3 fruit fly cellular contexts compared by ENCODE assay signal in the genomic region with DNA sequence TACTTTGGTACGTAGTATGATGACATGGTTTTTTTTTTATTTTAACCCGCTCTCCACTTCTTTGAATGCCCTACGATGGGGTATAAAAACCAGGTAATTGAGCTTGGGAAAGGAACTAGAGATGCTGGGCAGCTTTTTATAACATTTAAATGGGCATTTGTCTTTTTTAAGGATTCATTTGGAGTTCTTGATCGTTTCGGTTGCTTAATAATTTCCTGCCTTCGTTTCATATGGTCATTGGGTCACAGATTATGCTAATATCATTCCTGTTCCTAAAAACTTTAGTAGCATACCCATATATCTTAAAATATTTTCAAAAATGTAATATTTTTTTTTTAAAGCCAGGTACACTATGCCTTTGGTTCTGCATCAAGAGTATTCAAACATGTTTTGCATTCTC.
TF ChIP-seq lines count a peak whose summit lies in the region.

No protein-coding gene starts in this region.

TF ChIP-seq in whole organism, prepupa, 60 proteins besides CTCF, POLR2A, EP300 and RAD21 (continues in another document):
- TF ChIP-seq Sox102F (GFP tag; optimal IDR thresholded peaks at IDR 0.05; lab: Kevin White, UChicago) (peak; percentile 54), lz (GFP tag; optimal IDR thresholded peaks at IDR 0.05; lab: Kevin White, UChicago) (peak; percentile 18), vri (GFP tag; optimal IDR thresholded peaks at IDR 0.05; lab: Kevin White, UChicago) (peak; percentile 21), Sox14 (GFP tag; optimal IDR thresholded peaks at IDR 0.05; lab: Kevin White, UChicago) (peak; percentile 19), CG6808 (GFP tag; optimal IDR thresholded peaks at IDR 0.05; lab: Kevin White, UChicago) (no peak), CG1621 (tag; optimal IDR thresholded peaks at IDR 0.05; lab: Kevin White, UChicago) (no peak), Lpt (GFP tag; optimal IDR thresholded peaks at IDR 0.05; lab: Kevin White, UChicago) (no peak), CG7368 (GFP tag; optimal IDR thresholded peaks at IDR 0.05; lab: Kevin White, UChicago) (no peak), CG31627 (GFP tag; optimal IDR thresholded peaks at IDR 0.05; lab: Kevin White, UChicago) (peak; percentile 59), CG9139 (GFP tag; optimal IDR thresholded peaks at IDR 0.05; lab: Kevin White, UChicago) (no peak), pdm3 (GFP tag; optimal IDR thresholded peaks at IDR 0.05; lab: Kevin White, UChicago) (peak; percentile 6), esn (GFP tag; optimal IDR thresholded peaks at IDR 0.05; lab: Kevin White, UChicago) (peak; percentile 76), CG10669 (GFP tag; optimal IDR thresholded peaks at IDR 0.05; lab: Kevin White, UChicago) (no peak), Eip75B (GFP tag; optimal IDR thresholded peaks at IDR 0.05; lab: Kevin White, UChicago) (peak; percentile 39), fd85E (GFP tag; optimal IDR thresholded peaks at IDR 0.05; lab: Kevin White, UChicago) (no peak), CG11902 (GFP tag; optimal IDR thresholded peaks at IDR 0.05; lab: Kevin White, UChicago) (no peak), CG3919 (GFP tag; optimal IDR thresholded peaks at IDR 0.05; lab: Kevin White, UChicago) (peak; percentile 10), Blimp-1 (GFP tag; optimal IDR thresholded peaks at IDR 0.05; lab: Kevin White, UChicago) (no peak), Met (GFP tag; optimal IDR thresholded peaks at IDR 0.05; lab: Kevin White, UChicago) (peak; percentile 69), CG32006 (GFP tag; optimal IDR thresholded peaks at IDR 0.05; lab: Kevin White, UChicago) (no peak), dsx (GFP tag; optimal IDR thresholded peaks at IDR 0.05; lab: Kevin White, UChicago; ENCODE audit: poor library complexity, severe bottlenecking) (no peak), Eip93F (GFP tag; optimal IDR thresholded peaks at IDR 0.05; lab: Kevin White, UChicago) (no peak), CG16779 (tag; optimal IDR thresholded peaks at IDR 0.05; lab: Kevin White, UChicago) (no peak), CG8632 (GFP tag; optimal IDR thresholded peaks at IDR 0.05; lab: Kevin White, UChicago) (peak; percentile 13), eg (GFP tag; IDR thresholded peaks at IDR 0.05; lab: Robert Waterston, UW) (no peak), CG34406 (GFP tag; optimal IDR thresholded peaks at IDR 0.05; lab: Kevin White, UChicago) (no peak), CG11294 (GFP tag; IDR thresholded peaks at IDR 0.05; lab: Robert Waterston, UW) (no peak), ss (GFP tag; optimal IDR thresholded peaks at IDR 0.05; lab: Kevin White, UChicago) (no peak), spab (GFP tag; optimal IDR thresholded peaks at IDR 0.05; lab: Kevin White, UChicago) (no peak), Hr39 (GFP tag; optimal IDR thresholded peaks at IDR 0.05; lab: Kevin White, UChicago) (peak; percentile 46)

TF ChIP-seq in whole organism, pupa, 21 proteins besides CTCF, POLR2A, EP300 and RAD21:
- no peak for TF ChIP-seq CG34367 (tag; optimal IDR thresholded peaks at IDR 0.05; lab: Kevin White, UChicago)
- peak; percentile 28 for TF ChIP-seq Snoo (tag; optimal IDR thresholded peaks at IDR 0.05; lab: Kevin White, UChicago)
- no peak for TF ChIP-seq Ets98B (GFP tag; IDR thresholded peaks at IDR 0.05; lab: Robert Waterston, UW)
- TF ChIP-seq CG9948 (tag; optimal IDR thresholded peaks at IDR 0.05; lab: Kevin White, UChicago), result peak; percentile 19
- peak; percentile 41 for TF ChIP-seq CG14655 (GFP tag; optimal IDR thresholded peaks at IDR 0.05; lab: Kevin White, UChicago)
- peak; percentile 16 for TF ChIP-seq CG8159 (tag; optimal IDR thresholded peaks at IDR 0.05; lab: Kevin White, UChicago)

TF ChIP-seq in whole organism, wandering third instar larva, 38 proteins besides CTCF, POLR2A, EP300 and RAD21:
- TF ChIP-seq jim (GFP tag; optimal IDR thresholded peaks at IDR 0.05; lab: Kevin White, UChicago) (no peak), Jra (GFP tag; optimal IDR thresholded peaks at IDR 0.05; lab: Kevin White, UChicago) (no peak), psq (GFP tag; optimal IDR thresholded peaks at IDR 0.05; lab: Kevin White, UChicago) (peak; percentile 53), br (GFP tag; optimal IDR thresholded peaks at IDR 0.05; lab: Kevin White, UChicago) (peak; percentile 31), HLH106 (tag; optimal IDR thresholded peaks at IDR 0.05; lab: Kevin White, UChicago) (peak; percentile 23), rgr (GFP tag; optimal IDR thresholded peaks at IDR 0.05; lab: Kevin White, UChicago) (peak; percentile 20), Sp1 (GFP tag; optimal IDR thresholded peaks at IDR 0.05; lab: Kevin White, UChicago) (peak; percentile 8), foxo (GFP tag; optimal IDR thresholded peaks at IDR 0.05; lab: Kevin White, UChicago) (peak in 1 of 2 experiments; percentile 69), h (GFP tag; optimal IDR thresholded peaks at IDR 0.05; lab: Kevin White, UChicago) (peak; percentile 25), tai (GFP tag; optimal IDR thresholded peaks at IDR 0.05; lab: Kevin White, UChicago) (peak; percentile 3), Hnf4 (GFP tag; optimal IDR thresholded peaks at IDR 0.05; lab: Kevin White, UChicago) (peak; percentile 27), ey (GFP tag; optimal IDR thresholded peaks at IDR 0.05; lab: Kevin White, UChicago) (peak; percentile 38), dmrt93B (GFP tag; optimal IDR thresholded peaks at IDR 0.05; lab: Kevin White, UChicago) (peak; percentile 43), fru (GFP tag; optimal IDR thresholded peaks at IDR 0.05; lab: Kevin White, UChicago) (peak; percentile 62), woc (GFP tag; optimal IDR thresholded peaks at IDR 0.05; lab: Kevin White, UChicago) (no peak)
TF ChIP-seq in whole organism, wandering third instar larva: peak in this region for 12.
